Worm (Caenorhabditis elegans): ENCODE results near the gene D1022.9.

The D1022.9 gene

ce11 chrII:7493599-7493998 is 4.1 kb upstream of the D1022.9 start, which contains the start of gene nas-23:
TSS of gene nas-23 (minus strand) at chrII:7493699.
- TF ChIP-seq tbx-9 (tag; optimal IDR thresholded peaks at IDR 0.05; ENCODE audit: borderline replicate concordance) = no peak
- TF ChIP-seq nfyb-1 (GFP tag; IDR thresholded peaks at IDR 0.05) = no peak
- no peak for TF ChIP-seq D2030.7 (GFP tag; IDR thresholded peaks at IDR 0.05)
- TF ChIP-seq nhr-27 (tag; optimal IDR thresholded peaks at IDR 0.05) = no peak
- TF ChIP-seq nhr-179 (tag; optimal IDR thresholded peaks at IDR 0.05) = no peak
- TF ChIP-seq pbrm-1 (GFP tag; IDR thresholded peaks at IDR 0.05) = no peak
- TF ChIP-seq lag-1 (GFP tag; IDR thresholded peaks at IDR 0.05) = no peak
- no peak for TF ChIP-seq rpc-1 (optimal IDR thresholded peaks at IDR 0.05)
- no peak for TF ChIP-seq rpc-1 (tag; optimal IDR thresholded peaks at IDR 0.05)
- TF ChIP-seq B0261.1 (tag; optimal IDR thresholded peaks at IDR 0.05) = no peak
- no peak for TF ChIP-seq snpc-1.3 (tag; optimal IDR thresholded peaks at IDR 0.05; ENCODE audit: insufficient read depth)
- no peak for TF ChIP-seq unc-130 (GFP tag; optimal IDR thresholded peaks at IDR 0.05)
- no peak for TF ChIP-seq hmg-1.2 (GFP tag; IDR thresholded peaks at IDR 0.05)
- TF ChIP-seq sptf-2 (GFP tag; optimal IDR thresholded peaks at IDR 0.05) = no peak
- no peak for TF ChIP-seq F22D6.2 (tag; optimal IDR thresholded peaks at IDR 0.05)
- no peak for TF ChIP-seq let-526 (GFP tag; IDR thresholded peaks at IDR 0.05)
- no peak for TF ChIP-seq C06A6.2 (GFP tag; conservative IDR thresholded peaks at IDR 0.05)
- TF ChIP-seq lsl-1 (GFP tag; optimal IDR thresholded peaks at IDR 0.05) = no peak
- TF ChIP-seq snpc-4 (GFP tag; optimal IDR thresholded peaks at IDR 0.05) = no peak
- TF ChIP-seq snpc-4 (tag; optimal IDR thresholded peaks at IDR 0.05) = no peak
- TF ChIP-seq madf-3 (GFP tag; IDR thresholded peaks at IDR 0.05) = no peak

ce11 chrII:7483009-7483408 is 6.5 kb downstream of the D1022.9 start, which contains the start of gene cah-2:
TSS of gene cah-2 (minus strand) at chrII:7483109.
- TF ChIP-seq ceh-91 (GFP tag; IDR thresholded peaks at IDR 0.05) (no peak), B0261.1 (tag; optimal IDR thresholded peaks at IDR 0.05) (no peak), hlh-12 (tag; optimal IDR thresholded peaks at IDR 0.05) (no peak), rec-8 (tag; optimal IDR thresholded peaks at IDR 0.05) (no peak), let-526 (GFP tag; IDR thresholded peaks at IDR 0.05) (no peak), Y79H2A.3 (GFP tag; conservative IDR thresholded peaks at IDR 0.05) (no peak), F57C9.4 (tag; optimal IDR thresholded peaks at IDR 0.05) (no peak), ceh-58 (GFP tag; IDR thresholded peaks at IDR 0.05) (no peak), gei-17 (GFP tag; optimal IDR thresholded peaks at IDR 0.05) (no peak), F10E7.11 (tag; optimal IDR thresholded peaks at IDR 0.05) (no peak), B0019.2 (GFP tag; conservative IDR thresholded peaks at IDR 0.05) (no peak)

ce11 chrII:7478487-7479234 is 10.8 kb downstream of the D1022.9 start, which contains the start of the genes aka-1 and ubc-6:
TSS of gene aka-1 (minus strand) at chrII:7478537.
TSS of gene ubc-6 (plus strand) at chrII:7479187.
- TF ChIP-seq dox-1 (GFP tag; IDR thresholded peaks at IDR 0.05) (peak; percentile 98), ama-1 (optimal IDR thresholded peaks at IDR 0.05) (no peak), ama-1 (GFP tag; optimal IDR thresholded peaks at IDR 0.05) (no peak), die-1 (tag; optimal IDR thresholded peaks at IDR 0.05) (peak; percentile 33), madf-8 (GFP tag; conservative IDR thresholded peaks at IDR 0.05) (peak; percentile 85), snpc-1.1 (tag; optimal IDR thresholded peaks at IDR 0.05; ENCODE audit: insufficient read depth) (peak; percentile 35), nhr-179 (tag; optimal IDR thresholded peaks at IDR 0.05) (no peak), sptf-2 (GFP tag; optimal IDR thresholded peaks at IDR 0.05) (no peak), nfyb-1 (GFP tag; IDR thresholded peaks at IDR 0.05) (peak; percentile 96), T07F8.4 (tag; optimal IDR thresholded peaks at IDR 0.05) (peak; percentile 69), mel-28 (tag; optimal IDR thresholded peaks at IDR 0.05; ENCODE audit: borderline replicate concordance) (no peak), ZK185.1 (tag; optimal IDR thresholded peaks at IDR 0.05; ENCODE audit: poor library complexity, severe bottlenecking) (peak; percentile 77), F22D6.2 (tag; optimal IDR thresholded peaks at IDR 0.05) (peak; percentile 39), somi-1 (GFP tag; optimal IDR thresholded peaks at IDR 0.05) (peak; percentile 48), egrh-3 (GFP tag; IDR thresholded peaks at IDR 0.05) (peak; percentile 87), T26A5.8 (tag; optimal IDR thresholded peaks at IDR 0.05) (no peak), B0261.1 (tag; optimal IDR thresholded peaks at IDR 0.05) (peak; percentile 11), ztf-28 (GFP tag; IDR thresholded peaks at IDR 0.05) (peak; percentile 92), egl-44 (GFP tag; IDR thresholded peaks at IDR 0.05) (peak; percentile 87; the same call in 1 of the 2 replicates), B0019.2 (GFP tag; conservative IDR thresholded peaks at IDR 0.05) (peak; percentile 97), Y79H2A.3 (GFP tag; conservative IDR thresholded peaks at IDR 0.05) (peak; percentile 95), hlh-26 (GFP tag; conservative IDR thresholded peaks at IDR 0.05) (no peak)

Measured in whole organism, young adult.